Worm (Caenorhabditis elegans): Measurements from ENCODE around the gene T20G5.12.

DNA sequence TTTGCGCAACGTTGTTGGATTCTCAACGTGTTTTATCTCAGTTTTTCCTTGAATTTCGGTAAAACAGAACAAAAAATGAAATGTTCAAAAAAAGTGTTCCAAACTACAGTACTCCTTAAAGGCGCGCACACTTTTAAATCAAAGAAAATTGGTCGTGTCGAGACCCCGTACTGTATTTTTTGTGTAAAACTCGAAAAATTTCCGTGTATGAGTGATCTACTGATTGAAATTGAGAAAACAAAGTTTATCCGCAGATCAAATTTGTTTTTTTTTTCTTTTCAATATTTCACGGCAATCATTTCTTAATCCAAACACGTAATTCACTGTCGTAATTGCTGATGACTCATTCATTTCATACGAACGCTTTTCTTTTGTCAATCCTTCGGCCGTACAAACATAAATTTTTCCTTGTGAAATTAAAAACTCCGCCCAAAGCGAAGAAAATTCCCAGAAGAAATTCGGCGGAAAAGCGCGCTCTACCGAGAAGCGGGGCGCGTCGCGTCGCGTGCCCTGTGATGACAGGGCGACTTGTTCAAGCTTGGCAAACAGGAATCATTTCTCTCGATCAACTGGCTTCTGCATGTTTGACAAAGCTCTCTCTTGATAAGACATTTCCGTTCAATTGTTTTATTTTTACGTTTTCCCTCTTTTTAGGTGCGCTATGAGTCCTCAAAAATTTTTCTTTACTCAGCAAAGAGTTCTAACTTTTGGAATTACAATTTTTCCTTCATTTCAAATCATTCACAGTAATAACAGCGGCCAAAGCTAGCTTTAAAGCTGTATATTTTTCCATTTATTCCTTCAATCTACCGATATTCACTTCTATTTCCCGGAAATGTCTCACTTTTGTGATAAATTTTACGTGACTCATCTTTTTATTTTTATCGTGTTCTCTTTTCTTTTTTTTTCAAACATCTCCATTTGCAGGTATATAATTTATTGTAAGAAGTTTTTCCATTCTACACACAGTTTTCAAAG is 1.8 kb downstream of the T20G5.12 start, which contains the start of gene chc-1:
- TF ChIP-seq sup-37 (GFP tag; optimal IDR thresholded peaks at IDR 0.05) (no peak), nhr-12 (tag; optimal IDR thresholded peaks at IDR 0.05) (no peak), nhr-19 (GFP tag; conservative IDR thresholded peaks at IDR 0.05) (no peak)
